Worm (Caenorhabditis elegans) whole organism, L4 larva: Measurements from ENCODE around the gene ast-1.

Source experiments
- R02D3.7 ChIP-seq: fragments of 150-350 bp; sonication (generic microtip); optimal IDR thresholded peaks from 3 replicates; lab custom pipeline; 2014; ENCODE audit warnings: missing biosample characterization, missing genetic modification characterization
- T26A8.4 ChIP-seq: fragments of 200-800 bp; sonication (Bioruptor generic); IDR thresholded peaks from 2 replicates; pipeline ENCODE4 v1.3.6; 2022; ENCODE audit warnings: missing genetic modification characterization, missing compliant biosample characterization
- Y5F2A.4 ChIP-seq: fragments of 200-800 bp; sonication (Bioruptor generic); optimal IDR thresholded peaks from 2 replicates; lab custom pipeline; 2018; ENCODE audit warnings: mild to moderate bottlenecking, missing genetic modification characterization, missing compliant biosample characterization
- ZK546.5 ChIP-seq, 2 experiments: sonication (generic microtip); optimal IDR thresholded peaks; 2 replicates each; lab custom pipeline; 2017; ENCODE audit warnings: missing biosample characterization in 2 of 2, missing genetic modification characterization in 2 of 2
- ceh-20 ChIP-seq: fragments of 200-800 bp; sonication (Bioruptor generic); IDR thresholded peaks from 2 replicates; pipeline ENCODE4 v1.3.6; 2022; ENCODE audit warnings: missing genetic modification reagents, missing genetic modification characterization, missing compliant biosample characterization
- ces-1 ChIP-seq: fragments of 150-350 bp; sonication (generic microtip); optimal IDR thresholded peaks from 4 replicates; lab custom pipeline; 2014; ENCODE audit warnings: missing biosample characterization, missing genetic modification reagents, missing genetic modification characterization
- cey-2 ChIP-seq: sonication (generic microtip); optimal IDR thresholded peaks from 3 replicates; lab custom pipeline; 2017; ENCODE audit warnings: missing genetic modification characterization, mild to moderate bottlenecking, missing compliant biosample characterization, antibody characterized with exemption, borderline replicate concordance; ENCODE audit not compliant: insufficient read depth
- ctbp-1 ChIP-seq: fragments of 200-800 bp; sonication (Bioruptor generic); IDR thresholded peaks from 2 replicates; pipeline ENCODE4 v1.3.6; 2022; ENCODE audit warnings: missing genetic modification reagents, missing genetic modification characterization, missing compliant biosample characterization
- daf-19 ChIP-seq: fragments of 200-800 bp; sonication (Bioruptor generic); conservative IDR thresholded peaks from 2 replicates; pipeline ENCODE4 v1.3.6; 2022; ENCODE audit warnings: missing genetic modification characterization, missing compliant biosample characterization
- dpl-1 ChIP-seq: fragments of 150-350 bp; optimal IDR thresholded peaks from 2 replicates; lab custom pipeline; 2014; ENCODE audit warnings: missing biosample characterization, missing genetic modification reagents, missing genetic modification characterization
- duxl-1 ChIP-seq: sonication (generic microtip); optimal IDR thresholded peaks from 2 replicates; lab custom pipeline; 2016; ENCODE audit warnings: mild to moderate bottlenecking, missing genetic modification characterization, moderate library complexity, missing compliant biosample characterization; ENCODE audit not compliant: poor library complexity
- egl-27 ChIP-seq: sonication (generic microtip); optimal IDR thresholded peaks from 3 replicates; lab custom pipeline; 2017; ENCODE audit warnings: missing biosample characterization, missing genetic modification reagents, missing genetic modification characterization
- fos-1 ChIP-seq: fragments of 150-350 bp; optimal IDR thresholded peaks from 2 replicates; lab custom pipeline; 2014; ENCODE audit warnings: missing biosample characterization, missing genetic modification characterization
- gei-8 ChIP-seq: fragments of 200-800 bp; sonication (Bioruptor generic); optimal IDR thresholded peaks from 2 replicates; lab custom pipeline; 2018; ENCODE audit warnings: mild to moderate bottlenecking, missing genetic modification characterization, missing compliant biosample characterization
- hlh-11 ChIP-seq: fragments of 200-800 bp; sonication (Bioruptor generic); optimal IDR thresholded peaks from 2 replicates; lab custom pipeline; 2018; ENCODE audit warnings: mild to moderate bottlenecking, missing genetic modification characterization, missing compliant biosample characterization
- hlh-30 ChIP-seq: sonication (generic microtip); optimal IDR thresholded peaks from 2 replicates; lab custom pipeline; 2017; ENCODE audit warnings: antibody characterized with exemption, mild to moderate bottlenecking, missing genetic modification characterization, missing compliant biosample characterization; ENCODE audit not compliant: insufficient read depth
- hmg-1.1 ChIP-seq: fragments of 200-800 bp; sonication (Bioruptor generic); IDR thresholded peaks from 2 replicates; pipeline ENCODE4 v1.3.6; 2022; ENCODE audit warnings: missing genetic modification reagents, missing genetic modification characterization, missing compliant biosample characterization
- lin-1 ChIP-seq: fragments of 200-800 bp; sonication (Bioruptor generic); IDR thresholded peaks from 2 replicates; pipeline ENCODE4 v1.3.6; 2022; ENCODE audit warnings: missing genetic modification reagents, missing genetic modification characterization, missing compliant biosample characterization
- lin-15B ChIP-seq: fragments of 150-350 bp; sonication (generic microtip); optimal IDR thresholded peaks from 3 replicates; lab custom pipeline; 2014; ENCODE audit warnings: missing biosample characterization, missing genetic modification characterization
- lir-3 ChIP-seq: sonication (generic microtip); optimal IDR thresholded peaks from 2 replicates; lab custom pipeline; 2016; ENCODE audit warnings: mild to moderate bottlenecking, missing genetic modification characterization, missing compliant biosample characterization
- lsy-2 ChIP-seq, 2 experiments: fragments of 150-350 bp in 1 of 2; sonication (generic microtip) in 1 of 2; optimal IDR thresholded peaks; 2 replicates each; lab custom pipeline; 2014 to 2017; ENCODE audit warnings: missing biosample characterization in 2 of 2, missing genetic modification characterization in 2 of 2
- madf-9 ChIP-seq: fragments of 200-800 bp; sonication (Bioruptor generic); conservative IDR thresholded peaks from 2 replicates; pipeline ENCODE4 v1.3.6; 2022; ENCODE audit warnings: missing genetic modification reagents, missing genetic modification characterization, missing compliant biosample characterization
- mdl-1 ChIP-seq, 2 experiments: fragments of 150-350 bp in 1 of 2; sonication (generic microtip) in 1 of 2; optimal IDR thresholded peaks; 2 replicates each; lab custom pipeline; 2014 to 2017; ENCODE audit warnings: missing biosample characterization in 2 of 2, missing genetic modification characterization in 2 of 2
- mep-1 ChIP-seq: fragments of 150-350 bp; sonication (generic microtip); optimal IDR thresholded peaks from 3 replicates; lab custom pipeline; 2014; ENCODE audit warnings: missing biosample characterization, missing genetic modification characterization
- nhr-10 ChIP-seq: fragments of 150-350 bp; optimal IDR thresholded peaks from 2 replicates; lab custom pipeline; 2014; ENCODE audit warnings: missing biosample characterization, missing genetic modification characterization
- nhr-102 ChIP-seq: sonication (generic microtip); optimal IDR thresholded peaks from 2 replicates; lab custom pipeline; 2016; ENCODE audit warnings: mild to moderate bottlenecking, missing genetic modification characterization, moderate library complexity, missing compliant biosample characterization
- nhr-111 ChIP-seq: fragments of 200-800 bp; sonication (Bioruptor generic); optimal IDR thresholded peaks from 2 replicates; lab custom pipeline; 2018; ENCODE audit warnings: mild to moderate bottlenecking, missing genetic modification characterization, missing compliant biosample characterization
- nhr-237 ChIP-seq: sonication (generic microtip); optimal IDR thresholded peaks from 2 replicates; lab custom pipeline; 2017; ENCODE audit warnings: missing biosample characterization, missing genetic modification characterization
- nhr-41 ChIP-seq: fragments of 200-800 bp; sonication (Bioruptor generic); IDR thresholded peaks from 2 replicates; pipeline ENCODE4 v1.3.6; 2022; ENCODE audit warnings: missing genetic modification reagents, missing genetic modification characterization, missing compliant biosample characterization
- nhr-42 ChIP-seq: fragments of 200-800 bp; sonication (Bioruptor generic); IDR thresholded peaks from 2 replicates; pipeline ENCODE4 v1.3.6; 2022; ENCODE audit warnings: missing genetic modification characterization, missing compliant biosample characterization
- nhr-6 ChIP-seq: fragments of 150-350 bp; optimal IDR thresholded peaks from 2 replicates; lab custom pipeline; 2014; ENCODE audit warnings: missing biosample characterization, missing genetic modification characterization
- nhr-76 ChIP-seq: fragments of 150-350 bp; optimal IDR thresholded peaks from 2 replicates; lab custom pipeline; 2014; ENCODE audit warnings: missing biosample characterization, missing genetic modification characterization
- pha-4 ChIP-seq, 2 experiments: fragments of 150-350 bp in 1 of 2; fragments of 200-800 bp in 1 of 2; sonication (Bioruptor generic) in 1 of 2; IDR thresholded peaks in 1 of 2; optimal IDR thresholded peaks in 1 of 2; 2 replicates each; pipeline versions ENCODE4 v1.3.6 to Lab custom; 2014 to 2022; ENCODE audit warnings: missing genetic modification characterization in 2 of 2, missing genetic modification reagents in 2 of 2, missing biosample characterization in 1 of 2, missing compliant biosample characterization in 1 of 2
- php-3 ChIP-seq: fragments of 200-800 bp; sonication (Bioruptor generic); IDR thresholded peaks from 2 replicates; pipeline ENCODE4 v1.3.6; 2022; ENCODE audit warnings: missing genetic modification reagents, missing genetic modification characterization, missing compliant biosample characterization
- sdz-12 ChIP-seq: fragments of 200-800 bp; sonication (Bioruptor generic); optimal IDR thresholded peaks from 2 replicates; lab custom pipeline; 2018; ENCODE audit warnings: mild to moderate bottlenecking, missing genetic modification characterization, missing compliant biosample characterization
- set-16 ChIP-seq: fragments of 200-800 bp; sonication (Bioruptor generic); IDR thresholded peaks from 2 replicates; pipeline ENCODE4 v1.3.6; 2022; ENCODE audit warnings: missing genetic modification reagents, missing genetic modification characterization, missing compliant biosample characterization
- skn-1 ChIP-seq: fragments of 150-350 bp; optimal IDR thresholded peaks from 2 replicates; lab custom pipeline; 2014; ENCODE audit warnings: missing biosample characterization, missing genetic modification characterization
- spr-1 ChIP-seq: sonication (generic microtip); optimal IDR thresholded peaks from 2 replicates; lab custom pipeline; 2016; ENCODE audit warnings: mild to moderate bottlenecking, missing genetic modification characterization, missing compliant biosample characterization
- spr-3 ChIP-seq: fragments of 200-800 bp; sonication (Bioruptor generic); optimal IDR thresholded peaks from 2 replicates; lab custom pipeline; 2018; ENCODE audit warnings: mild to moderate bottlenecking, missing genetic modification characterization, missing compliant biosample characterization
- unc-39 ChIP-seq: sonication (generic microtip); optimal IDR thresholded peaks from 2 replicates; lab custom pipeline; 2017; ENCODE audit warnings: missing biosample characterization, missing genetic modification characterization
- zag-1 ChIP-seq: fragments of 150-350 bp; optimal IDR thresholded peaks from 2 replicates; lab custom pipeline; 2014; ENCODE audit warnings: missing biosample characterization, missing genetic modification characterization
- zfp-2 ChIP-seq: sonication (generic microtip); optimal IDR thresholded peaks from 2 replicates; lab custom pipeline; 2016; ENCODE audit warnings: mild to moderate bottlenecking, missing genetic modification characterization, missing compliant biosample characterization
- zfp-3 ChIP-seq: fragments of 200-800 bp; sonication (Bioruptor generic); conservative IDR thresholded peaks from 2 replicates; pipeline ENCODE4 v1.3.6; 2022; ENCODE audit warnings: missing genetic modification reagents, missing genetic modification characterization, missing compliant biosample characterization
- ztf-7 ChIP-seq: fragments of 150-350 bp; optimal IDR thresholded peaks from 2 replicates; lab custom pipeline; 2014; ENCODE audit warnings: missing biosample characterization, missing genetic modification characterization

Gene ast-1

ce11 chrII:4089183-4089582, 46.0 kb downstream of the ast-1 start (continued):
- TF ChIP-seq hmg-1.1 (GFP tag; lab: Robert Waterston, UW), result peak; percentile 24; the same call in 1 of the 2 replicates
- no peak for TF ChIP-seq zag-1 (tag; lab: Kevin White, UChicago)
- TF ChIP-seq lin-15B (tag; lab: Kevin White, UChicago), result no peak
- TF ChIP-seq pha-4 (GFP tag; IDR thresholded peaks at IDR 0.05; lab: Robert Waterston, UW), result no peak; the same call in 1 of the 2 replicates
- TF ChIP-seq pha-4 (tag; optimal IDR thresholded peaks at IDR 0.05; lab: Kevin White, UChicago), result no peak
- peak; percentile 91 for TF ChIP-seq nhr-10 (tag; lab: Kevin White, UChicago)
- peak in 1 of 2 experiments; percentile 67 for TF ChIP-seq lsy-2 (tag; optimal IDR thresholded peaks at IDR 0.05; lab: Kevin White, UChicago)
- 0 out of 2 replicates have a peak, but pooled peaks have one; percentile 33 for TF ChIP-seq madf-9 (GFP tag; lab: Robert Waterston, UW)
- TF ChIP-seq nhr-42 (GFP tag; lab: Robert Waterston, UW), result no peak
- TF ChIP-seq zfp-3 (GFP tag; lab: Robert Waterston, UW), result no peak
- peak; percentile 78 for TF ChIP-seq ceh-20 (GFP tag; lab: Robert Waterston, UW)
- no peak for TF ChIP-seq ZK546.5 (tag; optimal IDR thresholded peaks at IDR 0.05; lab: Kevin White, UChicago)
- no peak for TF ChIP-seq egl-27
- TF ChIP-seq nhr-111, result no peak
- TF ChIP-seq dpl-1 (GFP tag; lab: Kevin White, UChicago), result peak; percentile 35
- TF ChIP-seq mdl-1 (tag; optimal IDR thresholded peaks at IDR 0.05; lab: Kevin White, UChicago), result peak; percentile 73 to 94
- TF ChIP-seq zfp-2 (tag; lab: Kevin White, UChicago), result no peak
- 0 out of 2 replicates have a peak, but pooled peaks have one; percentile 18 for TF ChIP-seq ctbp-1 (GFP tag; lab: Robert Waterston, UW)
- TF ChIP-seq nhr-237, result no peak
- TF ChIP-seq nhr-41 (GFP tag; lab: Robert Waterston, UW), result no peak
- no peak for TF ChIP-seq ztf-7 (tag; lab: Kevin White, UChicago)
- no peak for TF ChIP-seq unc-39 (tag; lab: Kevin White, UChicago)
- no peak for TF ChIP-seq Y5F2A.4 (GFP tag; lab: Kevin White, UChicago)
- TF ChIP-seq nhr-6, result peak; percentile 32
- peak; percentile 77 for TF ChIP-seq php-3 (GFP tag; lab: Robert Waterston, UW)
- TF ChIP-seq lir-3 (tag; lab: Kevin White, UChicago), result no peak
- peak; percentile 54; the same call in 1 of the 2 replicates for TF ChIP-seq T26A8.4

ce11 chrII:4085601-4086000, 49.6 kb downstream of the ast-1 start:
- TF ChIP-seq set-16, result peak; percentile 76
- TF ChIP-seq daf-19 (GFP tag; lab: Robert Waterston, UW), result no peak
- TF ChIP-seq, all 104 proteins: peak for 1

ce11 chrII:4082754-4083153, 52.4 kb downstream of the ast-1 start, which contains the start of gene R11F4.2:
Gene R11F4.2 (plus strand): TSS chrII:4083054.
- TF ChIP-seq spr-1, result no peak
- no peak for TF ChIP-seq nhr-102
- TF ChIP-seq mep-1 (tag; lab: Kevin White, UChicago), result no peak
- no peak for TF ChIP-seq lin-1
- TF ChIP-seq nhr-76 (tag; lab: Kevin White, UChicago), result no peak
- no peak for TF ChIP-seq hmg-1.1 (GFP tag; lab: Robert Waterston, UW)
- TF ChIP-seq duxl-1 (tag; lab: Kevin White, UChicago), result no peak
- TF ChIP-seq gei-8 (GFP tag; lab: Kevin White, UChicago), result no peak
- TF ChIP-seq nhr-41 (GFP tag; lab: Robert Waterston, UW), result no peak
- TF ChIP-seq R02D3.7 (tag; lab: Kevin White, UChicago), result no peak
- TF ChIP-seq pha-4 (GFP tag; IDR thresholded peaks at IDR 0.05; lab: Robert Waterston, UW), result no peak
- no peak for TF ChIP-seq pha-4 (tag; optimal IDR thresholded peaks at IDR 0.05; lab: Kevin White, UChicago)
- no peak for TF ChIP-seq hlh-11 (tag; lab: Kevin White, UChicago)
- no peak for TF ChIP-seq skn-1 (tag; lab: Kevin White, UChicago)
- no peak for TF ChIP-seq fos-1 (tag; lab: Kevin White, UChicago)
- no peak for TF ChIP-seq ces-1 (GFP tag; lab: Kevin White, UChicago)
- no peak for TF ChIP-seq sdz-12
- no peak for TF ChIP-seq cey-2 (tag; lab: Kevin White, UChicago)
- TF ChIP-seq hlh-30 (tag; lab: Kevin White, UChicago), result no peak
- no peak for TF ChIP-seq set-16
- TF ChIP-seq spr-3 (GFP tag; lab: Kevin White, UChicago), result no peak
- TF ChIP-seq, all 104 proteins: peak for 0
